Worm (Caenorhabditis elegans): ENCODE measurements around the gene flp-13.

The flp-13 gene

DNA sequence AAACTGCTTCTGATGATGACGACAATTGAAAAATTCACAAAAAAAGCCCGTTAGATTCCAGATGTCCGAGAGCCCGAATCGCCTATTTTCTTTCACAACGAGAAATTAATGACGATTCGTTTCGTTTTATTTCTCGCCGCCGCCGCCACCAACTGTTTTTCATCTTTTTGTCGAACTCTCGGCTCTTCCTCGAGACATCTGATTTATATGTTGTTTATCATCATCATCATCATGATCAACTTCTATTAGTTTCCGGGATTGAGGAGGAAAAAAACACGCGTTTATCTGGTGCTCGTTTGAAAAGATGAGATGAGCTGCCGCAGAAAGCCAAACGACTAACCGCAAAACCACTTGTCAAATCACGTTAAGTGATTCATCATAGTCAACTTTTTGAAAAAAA lies 38.7 kb downstream of the flp-13 start:
- TF ChIP-seq ama-1 (optimal IDR thresholded peaks at IDR 0.05) (no peak), ama-1 (GFP tag; optimal IDR thresholded peaks at IDR 0.05) (no peak), ceh-79 (tag; optimal IDR thresholded peaks at IDR 0.05) (no peak)

DNA sequence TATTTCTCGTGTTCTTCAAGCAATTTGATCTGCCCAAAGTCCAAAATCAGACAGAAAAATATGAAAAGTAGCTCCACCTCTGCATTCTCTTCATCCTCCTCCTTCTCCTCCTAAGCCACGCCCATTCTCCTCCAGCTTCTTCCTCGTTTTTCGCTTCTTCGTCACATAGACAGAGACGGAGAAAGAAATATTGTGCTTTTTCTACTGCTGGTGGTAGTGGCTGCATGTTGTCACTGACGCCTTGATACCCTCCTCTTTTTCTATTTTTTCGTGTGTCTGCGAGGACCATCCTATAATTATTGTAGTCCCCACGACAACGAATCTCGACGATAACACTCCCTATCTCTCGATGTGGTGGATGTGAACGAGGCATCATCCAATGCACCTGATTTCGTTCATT lies 39.6 kb downstream of the flp-13 start, which contains the start of gene C08G9.1:
TSS of gene C08G9.1 (plus strand) at position 175 of the 400 bp plus-strand sequence.
- no peak for TF ChIP-seq nhr-80 (tag; optimal IDR thresholded peaks at IDR 0.05)
- no peak for TF ChIP-seq attf-6 (GFP tag; IDR thresholded peaks at IDR 0.05)
- TF ChIP-seq D2030.7 (GFP tag; IDR thresholded peaks at IDR 0.05) = no peak
- no peak for TF ChIP-seq sea-2 (GFP tag; IDR thresholded peaks at IDR 0.05)
- no peak for TF ChIP-seq egl-18 (GFP tag; IDR thresholded peaks at IDR 0.05)
- TF ChIP-seq akir-1 (GFP tag; optimal IDR thresholded peaks at IDR 0.05) = no peak
- TF ChIP-seq snpc-3.4 (tag; optimal IDR thresholded peaks at IDR 0.05) = no peak
- no peak for TF ChIP-seq efl-1 (GFP tag; optimal IDR thresholded peaks at IDR 0.05)

DNA sequence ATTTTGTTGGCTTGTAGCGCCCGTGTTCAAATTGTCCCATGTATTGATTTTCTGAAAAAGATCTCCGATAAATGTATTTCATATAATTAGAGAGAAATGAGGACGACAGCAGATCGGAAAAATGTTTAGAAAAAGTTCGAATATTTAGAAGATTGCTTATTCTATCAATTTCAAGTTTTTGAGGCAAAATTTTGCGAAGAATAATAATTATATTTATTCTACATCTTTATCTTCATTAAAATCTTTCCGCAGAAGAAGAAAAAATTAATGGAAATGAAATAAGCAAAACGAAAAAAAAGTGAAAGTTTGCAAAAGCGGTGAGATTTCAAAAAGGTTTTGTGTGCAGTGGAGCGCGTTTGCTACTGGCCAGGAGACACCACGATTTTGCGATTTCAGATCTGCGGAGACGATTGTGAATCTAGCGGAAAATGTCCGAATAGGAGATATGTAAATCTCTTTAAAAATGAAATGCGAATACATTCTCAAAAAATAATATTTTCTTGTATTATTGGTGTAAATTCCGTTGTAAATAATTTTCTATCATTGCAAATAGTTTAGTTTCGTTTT lies 43.9 kb downstream of the flp-13 start, which contains the start of gene nrde-4:
TSS of gene nrde-4 (minus strand) at position 51 of the 567 bp plus-strand sequence.
- TF ChIP-seq egl-18 (GFP tag; IDR thresholded peaks at IDR 0.05) (no peak), cebp-1 (GFP tag; IDR thresholded peaks at IDR 0.05) (no peak), cebp-1 (tag; optimal IDR thresholded peaks at IDR 0.05) (peak; percentile 54), mcd-1 (GFP tag; IDR thresholded peaks at IDR 0.05) (peak; percentile 95), hmg-1.2 (GFP tag; IDR thresholded peaks at IDR 0.05) (peak; percentile 31; the same call in 1 of the 2 replicates), ceh-91 (GFP tag; IDR thresholded peaks at IDR 0.05) (peak; percentile 28; the same call in 1 of the 2 replicates), lin-54 (GFP tag; optimal IDR thresholded peaks at IDR 0.05) (peak; percentile 56), ceh-27 (GFP tag; optimal IDR thresholded peaks at IDR 0.05) (peak; percentile 19), snpc-1.3 (tag; optimal IDR thresholded peaks at IDR 0.05; ENCODE audit: insufficient read depth) (peak; percentile 3), lin-40 (tag; optimal IDR thresholded peaks at IDR 0.05) (peak; percentile 8), T07F8.4 (tag; optimal IDR thresholded peaks at IDR 0.05) (no peak), madf-10 (tag; optimal IDR thresholded peaks at IDR 0.05) (peak; percentile 15), ztf-28 (GFP tag; IDR thresholded peaks at IDR 0.05) (no peak), tbp1 (GFP tag; optimal IDR thresholded peaks at IDR 0.05) (peak; percentile 26), ztf-18 (tag; optimal IDR thresholded peaks at IDR 0.05) (peak; percentile 12), ZK185.1 (tag; optimal IDR thresholded peaks at IDR 0.05; ENCODE audit: poor library complexity, severe bottlenecking) (peak; percentile 34), efl-1 (GFP tag; optimal IDR thresholded peaks at IDR 0.05) (peak; percentile 20), attf-5 (GFP tag; optimal IDR thresholded peaks at IDR 0.05) (peak; percentile 77), F23B12.7 (tag; optimal IDR thresholded peaks at IDR 0.05; ENCODE audit: insufficient read depth) (peak; percentile 83), ceh-100 (GFP tag; IDR thresholded peaks at IDR 0.05) (peak; percentile 96), nhr-80 (tag; optimal IDR thresholded peaks at IDR 0.05) (peak; percentile 51), F55B11.4 (tag; optimal IDR thresholded peaks at IDR 0.05; ENCODE audit: borderline replicate concordance, insufficient read depth) (no peak), snpc-4 (GFP tag; optimal IDR thresholded peaks at IDR 0.05) (no peak), snpc-4 (tag; optimal IDR thresholded peaks at IDR 0.05) (peak in 3 of 4 experiments; percentile 15 to 56 (median 52)), lsl-1 (GFP tag; optimal IDR thresholded peaks at IDR 0.05) (peak; percentile 29), D2030.7 (GFP tag; IDR thresholded peaks at IDR 0.05) (peak; percentile 40; the same call in 1 of the 2 replicates), ceh-58 (GFP tag; IDR thresholded peaks at IDR 0.05) (no peak), lsy-27 (tag; optimal IDR thresholded peaks at IDR 0.05; ENCODE audit: borderline replicate concordance, insufficient read depth) (peak; percentile 31), akir-1 (GFP tag; optimal IDR thresholded peaks at IDR 0.05) (no peak)
